Worm (Caenorhabditis elegans) whole organism, midembryonic: ENCODE results near the gene K09H11.15.

Source experiments
- T22C8.4 ChIP-seq: fragments of 200-800 bp; sonication (Bioruptor generic); IDR thresholded peaks from 2 replicates; pipeline ENCODE4 v1.3.6; 2022; ENCODE audit warnings: missing genetic modification characterization, missing compliant biosample characterization
- cog-1 ChIP-seq: sonication (generic microtip); optimal IDR thresholded peaks from 2 replicates; lab custom pipeline; 2016; ENCODE audit warnings: missing genetic modification characterization, missing compliant biosample characterization
- flt-1 ChIP-seq: fragments of 200-800 bp; sonication (Bioruptor generic); IDR thresholded peaks from 2 replicates; pipeline ENCODE4 v1.3.6; 2022; ENCODE audit warnings: missing genetic modification characterization, missing compliant biosample characterization
- klf-2 ChIP-seq: fragments of 200-800 bp; sonication (Bioruptor generic); conservative IDR thresholded peaks from 2 replicates; pipeline ENCODE4 v1.3.6; 2022; ENCODE audit warnings: missing genetic modification reagents, missing genetic modification characterization, missing compliant biosample characterization
- med-1 ChIP-seq: sonication (generic microtip); optimal IDR thresholded peaks from 2 replicates; lab custom pipeline; 2017; ENCODE audit warnings: missing genetic modification characterization, mild to moderate bottlenecking, missing compliant biosample characterization, antibody characterized with exemption, missing genetic modification reagents; ENCODE audit not compliant: insufficient read depth
- ref-1 ChIP-seq: fragments of 200-800 bp; sonication (Bioruptor generic); conservative IDR thresholded peaks from 2 replicates; pipeline ENCODE4 v1.3.6; 2022; ENCODE audit warnings: missing genetic modification reagents, missing genetic modification characterization, missing compliant biosample characterization
- tab-1 ChIP-seq: fragments of 200-800 bp; sonication (Bioruptor generic); IDR thresholded peaks from 2 replicates; pipeline ENCODE4 v1.3.6; 2022; ENCODE audit warnings: missing genetic modification characterization, missing compliant biosample characterization
- ztf-23 ChIP-seq: fragments of 200-800 bp; sonication (Bioruptor generic); IDR thresholded peaks from 2 replicates; pipeline ENCODE4 v1.3.6; 2022; ENCODE audit warnings: missing genetic modification reagents, missing genetic modification characterization, missing compliant biosample characterization
- ztf-29 ChIP-seq: fragments of 200-800 bp; sonication (Bioruptor generic); IDR thresholded peaks from 2 replicates; pipeline ENCODE4 v1.3.6; 2022; ENCODE audit warnings: missing genetic modification reagents, missing genetic modification characterization, missing compliant biosample characterization

K09H11.15 gene

ce11 chrV:5739438-5739837 lies 8.8 kb upstream of the K09H11.15 start:
- TF ChIP-seq cog-1 (tag; lab: Kevin White, UChicago): no peak
- TF ChIP-seq ref-1 (GFP tag; lab: Robert Waterston, UW): no peak
- TF ChIP-seq med-1: no peak
- no peak for TF ChIP-seq flt-1 (GFP tag; lab: Robert Waterston, UW)
- no peak for TF ChIP-seq klf-2
- no peak for TF ChIP-seq ztf-29 (GFP tag; lab: Robert Waterston, UW)
- TF ChIP-seq tab-1 (GFP tag; lab: Robert Waterston, UW): no peak
- TF ChIP-seq ztf-23 (GFP tag; lab: Robert Waterston, UW): no peak

DNA sequence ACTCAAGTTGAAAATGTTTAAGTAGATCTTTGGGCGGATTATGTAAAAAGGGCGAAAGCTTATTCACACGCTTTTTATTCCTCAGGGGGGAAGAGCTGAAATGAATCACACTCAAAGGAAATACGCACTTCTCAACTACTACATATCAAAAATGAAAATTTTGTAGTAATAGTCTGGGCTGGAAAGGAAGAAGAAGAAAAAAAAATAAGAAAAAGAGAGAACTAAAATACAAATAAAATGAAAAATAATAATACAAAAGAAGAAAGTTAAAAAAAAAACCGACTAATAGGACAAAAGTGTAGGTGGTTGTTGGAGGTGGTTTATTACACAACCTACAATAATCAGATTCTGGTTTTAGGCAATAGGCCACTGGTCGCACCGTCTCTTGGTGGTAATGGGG lies 5.4 kb upstream of the K09H11.15 start, which contains the start of gene K09H11.6:
Gene K09H11.6, minus strand, starts transcription at position 101 of the 400 bp plus-strand sequence.
- TF ChIP-seq klf-2 (no peak), tab-1 (GFP tag; lab: Robert Waterston, UW) (no peak), ztf-23 (GFP tag; lab: Robert Waterston, UW) (no peak), cog-1 (tag; lab: Kevin White, UChicago) (no peak), flt-1 (GFP tag; lab: Robert Waterston, UW) (no peak), med-1 (no peak), ztf-29 (GFP tag; lab: Robert Waterston, UW) (no peak), T22C8.4 (GFP tag; lab: Robert Waterston, UW) (no peak), ref-1 (GFP tag; lab: Robert Waterston, UW) (no peak)

ce11 chrV:5726463-5726862 lies 4.2 kb downstream of the K09H11.15 start, which contains the start of gene K09H11.4:
Gene K09H11.4, minus strand, starts transcription at chrV:5726563.
- TF ChIP-seq klf-2 (no peak), ztf-29 (GFP tag; lab: Robert Waterston, UW) (no peak), flt-1 (GFP tag; lab: Robert Waterston, UW) (no peak), tab-1 (GFP tag; lab: Robert Waterston, UW) (no peak), T22C8.4 (GFP tag; lab: Robert Waterston, UW) (no peak), ref-1 (GFP tag; lab: Robert Waterston, UW) (no peak), ztf-23 (GFP tag; lab: Robert Waterston, UW) (no peak), med-1 (no peak), cog-1 (tag; lab: Kevin White, UChicago) (no peak)

DNA sequence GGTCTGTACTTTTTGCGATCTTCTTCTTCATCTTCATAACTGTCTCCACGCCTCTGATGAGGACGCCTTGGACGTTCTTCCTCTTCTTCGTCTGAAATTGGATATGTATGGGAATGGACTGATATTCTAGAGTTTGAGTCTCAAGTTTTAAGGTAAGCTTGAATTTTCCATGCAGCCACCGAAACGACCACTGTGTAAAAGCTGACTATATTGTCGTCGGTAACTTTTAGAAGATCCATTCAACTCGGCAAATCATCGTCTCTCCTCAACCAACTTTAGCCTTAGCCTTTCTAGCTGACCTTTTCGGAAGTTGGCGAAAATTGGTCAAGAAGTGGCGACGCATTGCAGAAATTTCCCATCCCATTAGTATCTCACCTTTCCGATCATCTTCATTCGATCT lies 6.3 kb downstream of the K09H11.15 start:
- no peak for TF ChIP-seq ref-1 (GFP tag; lab: Robert Waterston, UW)

DNA sequence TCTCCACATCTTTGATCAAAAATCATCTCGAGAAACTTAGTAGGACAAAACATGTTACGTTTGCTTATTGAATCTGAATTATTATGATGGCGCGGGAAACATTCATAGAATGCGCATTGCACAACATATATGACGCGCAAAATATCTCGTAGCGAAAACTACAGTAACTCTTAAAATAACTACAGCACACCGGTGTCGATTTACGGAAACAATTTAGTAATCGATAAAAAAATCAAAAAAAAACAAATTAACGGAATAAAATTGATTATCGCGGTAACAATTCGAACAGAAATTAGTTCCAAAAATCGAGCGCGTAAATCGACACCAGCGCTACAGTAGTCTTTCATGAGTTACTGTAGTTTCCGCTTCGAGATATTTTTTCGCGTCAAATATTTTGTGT lies 8.6 kb downstream of the K09H11.15 start:
- TF ChIP-seq cog-1 (tag; lab: Kevin White, UChicago) (no peak), T22C8.4 (GFP tag; lab: Robert Waterston, UW) (no peak), ztf-23 (GFP tag; lab: Robert Waterston, UW) (no peak), flt-1 (GFP tag; lab: Robert Waterston, UW) (no peak), ref-1 (GFP tag; lab: Robert Waterston, UW) (no peak), klf-2 (no peak), ztf-29 (GFP tag; lab: Robert Waterston, UW) (no peak), tab-1 (GFP tag; lab: Robert Waterston, UW) (no peak), med-1 (no peak)

- TF ChIP-seq tab-1 (GFP tag; lab: Robert Waterston, UW): no peak
- TF ChIP-seq ztf-29 (GFP tag; lab: Robert Waterston, UW): no peak
- TF ChIP-seq med-1: no peak
- no peak for TF ChIP-seq flt-1 (GFP tag; lab: Robert Waterston, UW)
- no peak for TF ChIP-seq klf-2
- TF ChIP-seq cog-1 (tag; lab: Kevin White, UChicago): no peak
- no peak for TF ChIP-seq ztf-23 (GFP tag; lab: Robert Waterston, UW)
- TF ChIP-seq T22C8.4 (GFP tag; lab: Robert Waterston, UW): no peak
- no peak for TF ChIP-seq ref-1 (GFP tag; lab: Robert Waterston, UW)
Measured at ce11 chrV:5717237-5717935, 13.3 kb downstream of the K09H11.15 start, which contains the start of gene rga-3. Gene rga-3, plus strand, starts transcription at chrV:5717885.

ce11 chrV:5716508-5716907 lies 14.2 kb downstream of the K09H11.15 start, which contains the start of gene K09H11.9:
Gene K09H11.9, minus strand, starts transcription at chrV:5716608.
- TF ChIP-seq ref-1 (GFP tag; lab: Robert Waterston, UW) (no peak), klf-2 (no peak), flt-1 (GFP tag; lab: Robert Waterston, UW) (no peak), ztf-23 (GFP tag; lab: Robert Waterston, UW) (no peak), T22C8.4 (GFP tag; lab: Robert Waterston, UW) (no peak), med-1 (no peak), tab-1 (GFP tag; lab: Robert Waterston, UW) (no peak), cog-1 (tag; lab: Kevin White, UChicago) (no peak), ztf-29 (GFP tag; lab: Robert Waterston, UW) (no peak)

DNA sequence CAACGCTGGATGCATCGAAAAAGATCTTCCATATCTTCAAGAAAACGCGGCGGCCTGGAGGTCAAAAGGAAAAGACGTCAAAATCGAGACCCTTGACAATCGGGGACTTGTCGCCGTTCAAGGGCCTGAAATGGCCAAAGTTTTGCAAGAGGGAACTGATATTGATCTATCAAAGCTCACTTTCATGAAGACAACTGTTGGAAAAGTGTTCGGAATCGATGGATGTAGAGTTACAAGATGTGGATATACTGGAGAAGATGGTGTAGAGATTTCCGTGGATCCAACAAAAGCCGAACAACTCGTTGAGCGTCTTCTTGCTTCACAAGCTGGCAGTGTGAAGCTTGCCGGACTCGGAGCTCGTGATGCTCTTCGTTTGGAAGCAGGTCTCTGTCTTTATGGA lies 17.2 kb downstream of the K09H11.15 start:
- TF ChIP-seq cog-1 (tag; lab: Kevin White, UChicago) (no peak), flt-1 (GFP tag; lab: Robert Waterston, UW) (no peak), klf-2 (no peak), tab-1 (GFP tag; lab: Robert Waterston, UW) (no peak), T22C8.4 (GFP tag; lab: Robert Waterston, UW) (no peak), ztf-23 (GFP tag; lab: Robert Waterston, UW) (no peak), med-1 (no peak), ztf-29 (GFP tag; lab: Robert Waterston, UW) (no peak), ref-1 (GFP tag; lab: Robert Waterston, UW) (no peak)

- TF ChIP-seq T22C8.4 (GFP tag; lab: Robert Waterston, UW) (no peak), ref-1 (GFP tag; lab: Robert Waterston, UW) (no peak), tab-1 (GFP tag; lab: Robert Waterston, UW) (no peak), cog-1 (tag; lab: Kevin White, UChicago) (no peak), flt-1 (GFP tag; lab: Robert Waterston, UW) (no peak), med-1 (no peak), klf-2 (no peak), ztf-29 (GFP tag; lab: Robert Waterston, UW) (no peak), ztf-23 (GFP tag; lab: Robert Waterston, UW) (no peak)
Measured at ce11 chrV:5712652-5713051, 18.0 kb downstream of the K09H11.15 start, which contains the start of gene gcst-1. Gene gcst-1, plus strand, starts transcription at chrV:5712928.
